Worm (Caenorhabditis elegans): ENCODE data around the gene aakg-5.

- TF ChIP-seq F13C5.2 (tag; optimal IDR thresholded peaks at IDR 0.05) (no peak), ceh-36 (tag; optimal IDR thresholded peaks at IDR 0.05) (no peak), aly-1 (tag; optimal IDR thresholded peaks at IDR 0.05) (no peak), ama-1 (optimal IDR thresholded peaks at IDR 0.05) (no peak), flt-1 (GFP tag; IDR thresholded peaks at IDR 0.05) (no peak), B0310.2 (tag; optimal IDR thresholded peaks at IDR 0.05) (no peak), scrt-1 (GFP tag; IDR thresholded peaks at IDR 0.05) (no peak), hmg-4 (GFP tag; optimal IDR thresholded peaks at IDR 0.05) (no peak), tra-4 (tag; optimal IDR thresholded peaks at IDR 0.05) (no peak), tbx-11 (GFP tag; IDR thresholded peaks at IDR 0.05) (no peak), pes-1 (GFP tag; IDR thresholded peaks at IDR 0.05) (no peak), tbx-37 (GFP tag; conservative IDR thresholded peaks at IDR 0.05) (no peak), ets-7 (tag; optimal IDR thresholded peaks at IDR 0.05) (no peak), ceh-13 (GFP tag; optimal IDR thresholded peaks at IDR 0.05) (no peak)
Measured at ce11 chrII:9933947-9934383, 41.0 kb downstream of the aakg-5 start.

Data from whole organism, early embryonic.